Fruit fly (Drosophila melanogaster) whole organism, prepupa: Measurements from ENCODE around the gene TP53INP.
A peak's percentile ranks its signal among the peaks of the same experiment; 100 is the strongest.

Source experiments
- CG16779 ChIP-seq: fragments of 200-800 bp; sonication (Bioruptor generic); optimal IDR thresholded peaks from 3 replicates; lab custom pipeline; 2017; ENCODE audit warnings: missing biosample characterization, mild to moderate bottlenecking, missing genetic modification characterization
- CG34406 ChIP-seq: fragments of 200-800 bp; sonication (Bioruptor generic); optimal IDR thresholded peaks from 3 replicates; lab custom pipeline; 2016; ENCODE audit warnings: missing biosample characterization, missing genetic modification characterization
- CG6792 ChIP-seq: fragments of 200-800 bp; sonication (Bioruptor generic); optimal IDR thresholded peaks from 3 replicates; lab custom pipeline; 2016; ENCODE audit warnings: missing biosample characterization, missing genetic modification characterization
- CG8119 ChIP-seq: fragments of 200-800 bp; sonication (Bioruptor generic); IDR thresholded peaks from 3 replicates; pipeline ENCODE4 v1.3.6; 2022; ENCODE audit warnings: missing biosample characterization, missing genetic modification characterization
- CG8319 ChIP-seq: fragments of 200-800 bp; sonication (Bioruptor generic); optimal IDR thresholded peaks from 3 replicates; lab custom pipeline; 2016; ENCODE audit warnings: missing biosample characterization, missing genetic modification characterization
- Gug ChIP-seq: fragments of 200-800 bp; sonication (Bioruptor generic); IDR thresholded peaks from 2 replicates; pipeline ENCODE4 v1.3.6; 2022; ENCODE audit warnings: missing biosample characterization, missing genetic modification characterization
- Lpt ChIP-seq: fragments of 200-800 bp; sonication (Bioruptor generic); optimal IDR thresholded peaks from 3 replicates; lab custom pipeline; 2016; ENCODE audit warnings: missing biosample characterization, missing genetic modification characterization
- OdsH ChIP-seq: fragments of 200-800 bp; sonication (Bioruptor generic); optimal IDR thresholded peaks from 3 replicates; lab custom pipeline; 2016; ENCODE audit warnings: missing biosample characterization, missing genetic modification characterization
- Sox102F ChIP-seq: fragments of 200-800 bp; sonication (Bioruptor generic); optimal IDR thresholded peaks from 2 replicates; lab custom pipeline; 2016; ENCODE audit warnings: missing biosample characterization, mild to moderate bottlenecking, missing genetic modification characterization
- Sox14 ChIP-seq: fragments of 200-800 bp; sonication (Bioruptor generic); optimal IDR thresholded peaks from 3 replicates; lab custom pipeline; 2016; ENCODE audit warnings: missing biosample characterization, missing genetic modification characterization
- cyc ChIP-seq: fragments of 200-800 bp; sonication (Bioruptor generic); optimal IDR thresholded peaks from 3 replicates; lab custom pipeline; 2016; ENCODE audit warnings: missing biosample characterization, missing genetic modification characterization
- svp ChIP-seq: fragments of 200-800 bp; sonication (Bioruptor generic); peaks from one replicate; lab custom pipeline; 2016; ENCODE audit warnings: missing biosample characterization, missing genetic modification characterization
- vri ChIP-seq: fragments of 200-800 bp; sonication (Bioruptor generic); optimal IDR thresholded peaks from 3 replicates; lab custom pipeline; 2016; ENCODE audit warnings: missing biosample characterization, mild to moderate bottlenecking, missing genetic modification characterization

DNA sequence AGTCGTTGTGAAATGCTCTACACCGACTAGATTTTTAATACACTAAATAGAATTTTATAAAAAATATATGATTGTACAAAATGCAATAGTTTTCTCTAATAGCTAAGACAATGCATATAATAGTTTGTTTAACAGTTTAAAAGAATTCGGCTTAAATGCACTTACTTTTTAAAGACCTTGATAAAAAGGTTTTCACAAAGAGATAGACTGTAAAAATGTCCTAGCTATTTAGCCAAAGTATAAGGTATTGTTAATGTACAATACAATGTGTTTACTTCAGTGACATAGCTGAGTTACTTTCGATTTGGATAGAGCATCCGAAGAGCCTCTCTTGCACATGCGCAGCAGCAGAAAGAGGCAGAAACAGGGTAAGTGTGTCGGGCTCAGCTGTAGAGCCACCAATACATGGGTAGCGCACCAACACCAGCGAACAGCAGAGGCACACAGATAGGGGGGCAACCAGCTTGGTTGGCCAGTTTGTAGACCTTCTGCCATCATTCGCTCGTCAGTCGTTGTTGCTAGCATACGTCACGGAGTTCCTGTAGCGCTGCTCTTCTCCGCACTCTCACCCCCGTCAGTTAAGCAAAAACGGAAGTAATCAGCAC lies at the start of gene TP53INP:
- TF ChIP-seq Lpt (GFP tag; lab: Kevin White, UChicago) = peak; percentile 86
- peak; percentile 88 for TF ChIP-seq Sox14 (GFP tag; lab: Kevin White, UChicago)
- peak; percentile 63 for TF ChIP-seq vri (GFP tag; lab: Kevin White, UChicago)
- peak; percentile 89 for TF ChIP-seq CG16779
- TF ChIP-seq CG8119 = peak; percentile 91
- TF ChIP-seq CG34406 (GFP tag; lab: Kevin White, UChicago) = peak; percentile 91
- TF ChIP-seq OdsH = peak; percentile 91
- peak; percentile 52 for TF ChIP-seq Gug (GFP tag; lab: Robert Waterston, UW)
- peak; percentile 78 for TF ChIP-seq Sox102F
- peak; percentile 91 for TF ChIP-seq CG6792 (GFP tag; lab: Kevin White, UChicago)
- peak; percentile 85 for TF ChIP-seq cyc
- peak; percentile 72 for TF ChIP-seq CG8319 (GFP tag; lab: Kevin White, UChicago)
- peak; percentile 91 for TF ChIP-seq svp
